Fruit fly (Drosophila melanogaster) whole organism, embryonic: ENCODE data around the gene vas.
A peak's percentile ranks its signal among the peaks of the same experiment; 100 is the strongest.

Experiments used
- BtbVII ChIP-seq: fragments of 200-800 bp; sonication (Bioruptor generic); optimal IDR thresholded peaks from 3 replicates; lab custom pipeline; 2017; ENCODE audit warnings: missing biosample characterization, mild to moderate bottlenecking, missing genetic modification characterization
- CG10274 ChIP-seq: fragments of 200-800 bp; sonication (Bioruptor generic); optimal IDR thresholded peaks from 3 replicates; lab custom pipeline; 2017; ENCODE audit warnings: missing biosample characterization, mild to moderate bottlenecking, missing genetic modification characterization
- CG10431 ChIP-seq: fragments of 200-800 bp; sonication (Bioruptor generic); optimal IDR thresholded peaks from 3 replicates; lab custom pipeline; 2018; ENCODE audit warnings: missing biosample characterization, mild to moderate bottlenecking, missing genetic modification characterization
- CG11247 ChIP-seq: fragments of 200-800 bp; sonication (Bioruptor generic); IDR thresholded peaks from 2 replicates; pipeline ENCODE4 v1.3.6; 2022; ENCODE audit warnings: missing biosample characterization, missing genetic modification characterization
- CG11456 ChIP-seq: fragments of 200-800 bp; sonication (Bioruptor generic); IDR thresholded peaks from 3 replicates; pipeline ENCODE4 v1.3.6; 2022; ENCODE audit warnings: missing biosample characterization, missing genetic modification characterization
- CG12769 ChIP-seq: fragments of 200-800 bp; sonication (Bioruptor generic); optimal IDR thresholded peaks from 2 replicates; lab custom pipeline; 2019; ENCODE audit warnings: missing biosample characterization, mild to moderate bottlenecking, missing genetic modification characterization, moderate library complexity
- CG13287 ChIP-seq: fragments of 200-800 bp; sonication (Bioruptor generic); IDR thresholded peaks from 2 replicates; pipeline ENCODE4 v1.3.6; 2022; ENCODE audit warnings: missing biosample characterization, missing genetic modification characterization; ENCODE audit not compliant: partially characterized antibody
- CG15696 ChIP-seq: fragments of 200-800 bp; sonication (Bioruptor generic); optimal IDR thresholded peaks from 2 replicates; lab custom pipeline; 2019; ENCODE audit warnings: missing biosample characterization, mild to moderate bottlenecking, missing genetic modification characterization, moderate library complexity
- CG18011 ChIP-seq: fragments of 200-800 bp; sonication (Bioruptor generic); optimal IDR thresholded peaks from 2 replicates; lab custom pipeline; 2017; ENCODE audit warnings: missing biosample characterization, missing genetic modification characterization, mild to moderate bottlenecking, moderate library complexity, missing genotype
- CG2129 ChIP-seq: fragments of 200-800 bp; sonication (Bioruptor generic); IDR thresholded peaks from 2 replicates; pipeline ENCODE4 v1.3.6; 2022; ENCODE audit warnings: missing biosample characterization, missing genetic modification characterization; ENCODE audit not compliant: partially characterized antibody
- CG2199 ChIP-seq: fragments of 200-800 bp; sonication (Bioruptor generic); IDR thresholded peaks from 3 replicates; pipeline ENCODE4 v1.3.6; 2022; ENCODE audit warnings: missing biosample characterization, missing genetic modification characterization
- CG31224 ChIP-seq: fragments of 200-800 bp; sonication (Bioruptor generic); IDR thresholded peaks from 2 replicates; pipeline ENCODE4 v1.3.6; 2022; ENCODE audit warnings: missing biosample characterization, missing genetic modification characterization
- CG33213 ChIP-seq: fragments of 200-800 bp; sonication (Bioruptor generic); optimal IDR thresholded peaks from 3 replicates; lab custom pipeline; 2016; ENCODE audit warnings: missing biosample characterization, missing genetic modification characterization
- CG5180 ChIP-seq: fragments of 200-800 bp; sonication (Bioruptor generic); optimal IDR thresholded peaks from 3 replicates; lab custom pipeline; 2017; ENCODE audit warnings: missing biosample characterization, missing genetic modification characterization, mild to moderate bottlenecking, moderate library complexity, missing genetic modification reagents
- CG6683 ChIP-seq: fragments of 200-800 bp; sonication (Bioruptor generic); optimal IDR thresholded peaks from 2 replicates; lab custom pipeline; 2017; ENCODE audit warnings: missing biosample characterization, mild to moderate bottlenecking, missing genetic modification characterization, missing genetic modification reagents
- CG6689 ChIP-seq: fragments of 200-800 bp; sonication (Bioruptor generic); IDR thresholded peaks from 2 replicates; pipeline ENCODE4 v1.3.6; 2022; ENCODE audit warnings: missing biosample characterization, missing genetic modification characterization
- CG9215 ChIP-seq: fragments of 200-800 bp; sonication (Bioruptor generic); IDR thresholded peaks from 2 replicates; pipeline ENCODE4 v1.3.6; 2022; ENCODE audit warnings: missing biosample characterization, missing genetic modification characterization
- CG9609 ChIP-seq: fragments of 200-800 bp; sonication (Bioruptor generic); optimal IDR thresholded peaks from 3 replicates; lab custom pipeline; 2016; ENCODE audit warnings: missing biosample characterization, missing genetic modification characterization
- D19A ChIP-seq: fragments of 200-800 bp; optimal IDR thresholded peaks from 3 replicates; lab custom pipeline; 2019; ENCODE audit warnings: missing biosample characterization, mild to moderate bottlenecking, missing genetic modification characterization, moderate library complexity
- E2f2 ChIP-seq: fragments of 200-800 bp; sonication (Bioruptor generic); IDR thresholded peaks from 2 replicates; pipeline ENCODE4 v1.3.6; 2022; ENCODE audit warnings: missing biosample characterization, missing genetic modification characterization
- ERR ChIP-seq: fragments of 200-800 bp; sonication (Bioruptor generic); optimal IDR thresholded peaks from 2 replicates; lab custom pipeline; 2016; ENCODE audit warnings: missing biosample characterization, missing genetic modification characterization
- GATAe ChIP-seq: fragments of 200-800 bp; sonication (Bioruptor generic); conservative IDR thresholded peaks from 2 replicates; pipeline ENCODE4 v1.3.6; 2022; ENCODE audit warnings: missing biosample characterization, missing genetic modification characterization
- Hr51 ChIP-seq, 2 experiments: fragments of 200-800 bp; sonication (Bioruptor generic); optimal IDR thresholded peaks; 2 replicates in 1 of 2; 3 replicates in 1 of 2; lab custom pipeline; 2016 to 2018; ENCODE audit warnings: missing biosample characterization in 2 of 2, missing genetic modification characterization in 2 of 2, mild to moderate bottlenecking in 1 of 2, moderate library complexity in 1 of 2
- Jarid2 ChIP-seq: fragments of 200-800 bp; sonication (Bioruptor generic); optimal IDR thresholded peaks from 3 replicates; lab custom pipeline; 2017; ENCODE audit warnings: mild to moderate bottlenecking, missing biosample characterization, missing genetic modification reagents, missing genetic modification characterization
- Mad ChIP-seq: fragments of 200-800 bp; sonication (Bioruptor generic); optimal IDR thresholded peaks from 2 replicates; lab custom pipeline; 2016; ENCODE audit warnings: missing biosample characterization, missing genetic modification characterization
- Mes4 ChIP-seq: fragments of 200-800 bp; sonication (Bioruptor generic); optimal IDR thresholded peaks from 2 replicates; lab custom pipeline; 2016; ENCODE audit warnings: missing biosample characterization, missing genetic modification characterization
- Mrtf ChIP-seq: fragments of 200-800 bp; sonication (Bioruptor generic); IDR thresholded peaks from 3 replicates; pipeline ENCODE4 v1.3.6; 2022; ENCODE audit warnings: missing biosample characterization, missing genetic modification characterization
- Poxn ChIP-seq: fragments of 200-800 bp; sonication (Bioruptor generic); IDR thresholded peaks from 2 replicates; pipeline ENCODE4 v1.3.6; 2022; ENCODE audit warnings: missing biosample characterization, missing genetic modification characterization
- Trl ChIP-seq, 3 experiments: fragments of >200 bp in 2 of 3; fragments of 200-800 bp in 1 of 3; sonication (Bioruptor generic) in 1 of 3; optimal IDR thresholded peaks; 2 replicates in 1 of 3; 3 replicates in 2 of 3; lab custom pipeline; 2016 to 2017; ENCODE audit warnings: missing biosample characterization in 1 of 3, missing genetic modification characterization in 1 of 3
- Xbp1 ChIP-seq: fragments of 200-800 bp; sonication (Bioruptor generic); optimal IDR thresholded peaks from 3 replicates; lab custom pipeline; 2016; ENCODE audit warnings: missing biosample characterization, mild to moderate bottlenecking, missing genetic modification characterization
- YL-1 ChIP-seq: fragments of 200-800 bp; sonication (Bioruptor generic); optimal IDR thresholded peaks from 3 replicates; lab custom pipeline; 2017; ENCODE audit warnings: missing biosample characterization, mild to moderate bottlenecking, missing genetic modification characterization
- abd-A ChIP-seq: fragments of 200-800 bp; sonication (Bioruptor generic); optimal IDR thresholded peaks from 3 replicates; lab custom pipeline; 2019; ENCODE audit warnings: missing biosample characterization, mild to moderate bottlenecking, missing genetic modification characterization, moderate library complexity
- caup ChIP-seq: fragments of 200-800 bp; sonication (Bioruptor generic); optimal IDR thresholded peaks from 3 replicates; lab custom pipeline; 2017; ENCODE audit warnings: missing biosample characterization, mild to moderate bottlenecking, missing genetic modification characterization, moderate library complexity; ENCODE audit not compliant: severe bottlenecking
- ci ChIP-seq: fragments of 200-800 bp; sonication (Bioruptor generic); IDR thresholded peaks from 3 replicates; pipeline ENCODE4 v1.3.6; 2022; ENCODE audit warnings: missing biosample characterization, missing genetic modification characterization
- gce ChIP-seq: fragments of 200-800 bp; sonication (Bioruptor generic); IDR thresholded peaks from 3 replicates; pipeline ENCODE4 v1.3.6; 2022; ENCODE audit warnings: missing biosample characterization, missing genetic modification characterization
- gcm ChIP-seq: fragments of 200-800 bp; sonication (Bioruptor generic); optimal IDR thresholded peaks from 2 replicates; lab custom pipeline; 2019; ENCODE audit warnings: missing biosample characterization, mild to moderate bottlenecking, missing genetic modification characterization, moderate library complexity
- h ChIP-seq: fragments of >200 bp; optimal IDR thresholded peaks from 2 replicates; lab custom pipeline; 2017
- insv ChIP-seq, 2 experiments: fragments of 200-800 bp; sonication (Bioruptor generic); optimal IDR thresholded peaks; 3 replicates each; lab custom pipeline; 2016 to 2018; ENCODE audit warnings: missing biosample characterization in 2 of 2, missing genetic modification characterization in 2 of 2
- jumu ChIP-seq: fragments of 200-800 bp; sonication (Bioruptor generic); optimal IDR thresholded peaks from 3 replicates; lab custom pipeline; 2016; ENCODE audit warnings: missing biosample characterization, missing genetic modification characterization
- nerfin-1 ChIP-seq: fragments of 200-800 bp; sonication (Bioruptor generic); optimal IDR thresholded peaks from 3 replicates; lab custom pipeline; 2019; ENCODE audit warnings: missing biosample characterization, mild to moderate bottlenecking, missing genetic modification characterization, moderate library complexity
- sc ChIP-seq, 3 experiments: fragments of >200 bp in 2 of 3; fragments of 200-800 bp in 1 of 3; sonication (Bioruptor generic) in 1 of 3; optimal IDR thresholded peaks; 2 replicates in 2 of 3; 3 replicates in 1 of 3; lab custom pipeline; 2017; ENCODE audit warnings: mild to moderate bottlenecking in 1 of 3, missing biosample characterization in 1 of 3, missing genetic modification characterization in 1 of 3, missing genetic modification reagents in 1 of 3
- scrt ChIP-seq: fragments of 200-800 bp; sonication (Bioruptor generic); optimal IDR thresholded peaks from 2 replicates; lab custom pipeline; 2018; ENCODE audit warnings: missing biosample characterization, mild to moderate bottlenecking, missing genetic modification characterization, moderate library complexity
- shn ChIP-seq: fragments of 200-800 bp; sonication (Bioruptor generic); optimal IDR thresholded peaks from 3 replicates; lab custom pipeline; 2016; ENCODE audit warnings: missing biosample characterization, missing genetic modification characterization
- sna ChIP-seq: fragments of 200-800 bp; sonication (Bioruptor generic); IDR thresholded peaks from 2 replicates; pipeline ENCODE4 v1.3.6; 2022; ENCODE audit warnings: missing biosample characterization, missing genetic modification characterization; ENCODE audit not compliant: partially characterized antibody
- stc ChIP-seq: fragments of 200-800 bp; sonication (Bioruptor generic); IDR thresholded peaks from 2 replicates; pipeline ENCODE4 v1.3.6; 2022; ENCODE audit warnings: missing biosample characterization, missing genetic modification characterization
- unpg ChIP-seq: fragments of 200-800 bp; sonication (Bioruptor generic); optimal IDR thresholded peaks from 3 replicates; lab custom pipeline; 2018; ENCODE audit warnings: missing biosample characterization, mild to moderate bottlenecking, missing genetic modification characterization, moderate library complexity

Gene vas

DNA sequence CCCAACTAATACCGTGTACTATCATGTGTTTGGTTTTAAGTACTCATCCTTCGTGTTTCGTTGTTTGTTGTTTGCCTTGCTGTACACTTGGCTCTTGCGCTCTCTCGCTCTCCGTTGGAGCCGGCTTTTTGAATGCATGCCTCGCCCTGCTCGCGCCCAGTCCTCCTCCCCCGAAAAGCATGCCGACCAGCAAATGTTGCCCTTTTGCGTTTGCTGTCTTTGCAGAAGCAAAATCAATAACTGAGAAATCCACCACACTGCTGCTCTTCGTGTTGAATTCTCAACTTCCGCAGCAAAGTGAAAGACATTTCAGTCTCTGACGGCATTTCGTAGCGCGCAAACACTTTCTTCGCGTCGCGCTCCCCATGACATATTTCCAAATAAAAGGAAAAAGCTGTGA, 13.0 kb downstream of the vas start, which contains the start of gene wwk (continued):
- TF ChIP-seq CG12769 (tag; lab: Kevin White, UChicago) (no peak), Mrtf (GFP tag; lab: Robert Waterston, UW) (no peak), CG6689 (GFP tag; lab: Robert Waterston, UW) (no peak), h (lab: Kevin White, UChicago) (no peak), CG33213 (GFP tag; lab: Kevin White, UChicago) (no peak), CG10431 (GFP tag; lab: Kevin White, UChicago) (no peak), abd-A (tag; lab: Kevin White, UChicago) (peak; percentile 28), CG11456 (GFP tag; lab: Robert Waterston, UW) (no peak), stc (GFP tag; lab: Robert Waterston, UW) (no peak), CG2199 (GFP tag; lab: Robert Waterston, UW) (no peak), CG5180 (GFP tag; lab: Kevin White, UChicago) (no peak), CG11247 (GFP tag; lab: Robert Waterston, UW) (no peak), CG6683 (GFP tag; lab: Kevin White, UChicago) (no peak), CG13287 (GFP tag; lab: Robert Waterston, UW) (no peak), Hr51 (GFP tag; optimal IDR thresholded peaks at IDR 0.05; lab: Kevin White, UChicago) (peak in 1 of 2 experiments; percentile 2), Jarid2 (peak; percentile 49), CG9215 (GFP tag; lab: Robert Waterston, UW) (no peak), Xbp1 (GFP tag; lab: Kevin White, UChicago) (no peak), gce (GFP tag; lab: Robert Waterston, UW) (peak; percentile 33; the same call in 1 of the 3 replicates), shn (GFP tag; lab: Kevin White, UChicago) (no peak), CG31224 (GFP tag; lab: Robert Waterston, UW) (no peak), Trl (optimal IDR thresholded peaks at IDR 0.05; lab: Kevin White, UChicago) (peak; percentile 24 to 31), Trl (GFP tag; optimal IDR thresholded peaks at IDR 0.05; lab: Kevin White, UChicago) (no peak), Mad (GFP tag; lab: Kevin White, UChicago) (no peak), Mes4 (GFP tag; lab: Kevin White, UChicago) (no peak), caup (GFP tag; lab: Kevin White, UChicago) (no peak), ERR (GFP tag; lab: Kevin White, UChicago) (no peak), gcm (no peak), CG9609 (GFP tag; lab: Kevin White, UChicago) (no peak), insv (GFP tag; optimal IDR thresholded peaks at IDR 0.05; lab: Kevin White, UChicago) (no peak), jumu (GFP tag; lab: Kevin White, UChicago) (no peak), sna (0 out of 2 replicates have a peak, but pooled peaks have one; percentile 19), YL-1 (GFP tag; lab: Kevin White, UChicago) (no peak), unpg (GFP tag; lab: Kevin White, UChicago) (no peak), BtbVII (GFP tag; lab: Kevin White, UChicago) (no peak), CG10274 (no peak), scrt (no peak), sc (optimal IDR thresholded peaks at IDR 0.05; lab: Kevin White, UChicago) (no peak), sc (GFP tag; optimal IDR thresholded peaks at IDR 0.05; lab: Kevin White, UChicago) (no peak), CG2129 (no peak), Poxn (GFP tag; lab: Robert Waterston, UW) (no peak), D19A (tag; lab: Kevin White, UChicago) (no peak), GATAe (no peak), nerfin-1 (tag; lab: Kevin White, UChicago) (peak; percentile 56), ci (GFP tag; lab: Robert Waterston, UW) (no peak), CG15696 (tag; lab: Kevin White, UChicago) (no peak), CG18011 (GFP tag; lab: Kevin White, UChicago) (no peak), E2f2 (GFP tag; lab: Robert Waterston, UW) (no peak)
